Fruit fly (Drosophila melanogaster) whole organism, embryonic: ENCODE data around the gene CG34409.
A peak's percentile ranks its signal among the peaks of the same experiment; 100 is the strongest.

Source experiments
- CG11085 ChIP-seq: fragments of 200-800 bp; sonication (Bioruptor generic); IDR thresholded peaks from 2 replicates; pipeline ENCODE4 v1.3.6; 2022; ENCODE audit warnings: missing biosample characterization, missing genetic modification characterization
- CG11247 ChIP-seq: fragments of 200-800 bp; sonication (Bioruptor generic); IDR thresholded peaks from 2 replicates; pipeline ENCODE4 v1.3.6; 2022; ENCODE audit warnings: missing biosample characterization, missing genetic modification characterization
- CG11695 ChIP-seq: fragments of 200-800 bp; sonication (Bioruptor generic); IDR thresholded peaks from 3 replicates; pipeline ENCODE4 v1.3.6; 2022; ENCODE audit warnings: missing biosample characterization, missing genetic modification characterization
- CG12155 ChIP-seq: fragments of 200-800 bp; sonication (Bioruptor generic); optimal IDR thresholded peaks from 3 replicates; lab custom pipeline; 2016; ENCODE audit warnings: missing biosample characterization, missing genetic modification characterization
- CG13296 ChIP-seq: fragments of 200-800 bp; sonication (Bioruptor generic); optimal IDR thresholded peaks from 3 replicates; lab custom pipeline; 2018; ENCODE audit warnings: missing biosample characterization, mild to moderate bottlenecking, missing genetic modification characterization
- CG14710 ChIP-seq: fragments of 200-800 bp; sonication (Bioruptor generic); optimal IDR thresholded peaks from 3 replicates; lab custom pipeline; 2019; ENCODE audit warnings: missing biosample characterization, mild to moderate bottlenecking, missing genetic modification characterization, moderate library complexity
- CG1529 ChIP-seq: fragments of 200-800 bp; sonication (Bioruptor generic); optimal IDR thresholded peaks from 3 replicates; lab custom pipeline; 2018; ENCODE audit warnings: missing biosample characterization, missing genetic modification characterization
- CG15479 ChIP-seq: fragments of 200-800 bp; sonication (Bioruptor generic); optimal IDR thresholded peaks from 3 replicates; lab custom pipeline; 2019; ENCODE audit warnings: missing biosample characterization, mild to moderate bottlenecking, missing genetic modification characterization, moderate library complexity
- CG15514 ChIP-seq: fragments of 200-800 bp; sonication (Bioruptor generic); optimal IDR thresholded peaks from 3 replicates; lab custom pipeline; 2017; ENCODE audit warnings: missing biosample characterization, missing genetic modification characterization, mild to moderate bottlenecking, moderate library complexity, missing genetic modification reagents
- CG15601 ChIP-seq: fragments of 200-800 bp; sonication (Bioruptor generic); optimal IDR thresholded peaks from 3 replicates; lab custom pipeline; 2019; ENCODE audit warnings: missing biosample characterization, mild to moderate bottlenecking, missing genetic modification characterization, moderate library complexity
- CG2202 ChIP-seq: fragments of 200-800 bp; sonication (Bioruptor generic); optimal IDR thresholded peaks from 2 replicates; lab custom pipeline; 2018; ENCODE audit warnings: missing biosample characterization, mild to moderate bottlenecking, missing genetic modification characterization
- CG3726 ChIP-seq: fragments of 200-800 bp; sonication (Bioruptor generic); IDR thresholded peaks from 3 replicates; pipeline ENCODE4, ENCODE4 v1.3.6; 2022; ENCODE audit warnings: missing biosample characterization, missing genetic modification characterization
- CG4360 ChIP-seq: fragments of 200-800 bp; sonication (Bioruptor generic); IDR thresholded peaks from 2 replicates; pipeline ENCODE4 v1.3.6; 2022; ENCODE audit warnings: missing biosample characterization, missing genetic modification characterization
- CG4707 ChIP-seq: fragments of 200-800 bp; sonication (Bioruptor generic); optimal IDR thresholded peaks from 2 replicates; lab custom pipeline; 2018; ENCODE audit warnings: missing biosample characterization, mild to moderate bottlenecking, missing genetic modification characterization, moderate library complexity
- CG7928 ChIP-seq: fragments of 200-800 bp; sonication (Bioruptor generic); optimal IDR thresholded peaks from 2 replicates; lab custom pipeline; 2017; ENCODE audit warnings: missing biosample characterization, mild to moderate bottlenecking, missing genetic modification characterization
- CG7963 ChIP-seq: fragments of 200-800 bp; sonication (Bioruptor generic); IDR thresholded peaks from 3 replicates; pipeline ENCODE4 v1.3.6; 2022; ENCODE audit warnings: missing biosample characterization, missing genetic modification characterization; ENCODE audit not compliant: partially characterized antibody
- CG8089 ChIP-seq: fragments of 200-800 bp; sonication (Bioruptor generic); optimal IDR thresholded peaks from 3 replicates; lab custom pipeline; 2016; ENCODE audit warnings: missing biosample characterization, missing genetic modification characterization
- CTCF ChIP-seq: fragments of 200-800 bp; sonication (Bioruptor generic); optimal IDR thresholded peaks from 2 replicates; lab custom pipeline; 2017; ENCODE audit warnings: missing biosample characterization, mild to moderate bottlenecking, missing genetic modification characterization, moderate library complexity
- Deaf1 ChIP-seq: fragments of 200-800 bp; optimal IDR thresholded peaks from 3 replicates; lab custom pipeline; 2019; ENCODE audit warnings: missing biosample characterization, mild to moderate bottlenecking, missing genetic modification characterization, moderate library complexity
- Dll ChIP-seq: fragments of 200-800 bp; sonication (Bioruptor generic); IDR thresholded peaks from 4 replicates; pipeline ENCODE4 v1.3.6; 2022; ENCODE audit warnings: missing biosample characterization, missing genetic modification characterization; ENCODE audit not compliant: partially characterized antibody
- Doc3 ChIP-seq: fragments of 200-800 bp; sonication (Bioruptor generic); IDR thresholded peaks from 3 replicates; pipeline ENCODE4 v1.3.6; 2022; ENCODE audit warnings: missing biosample characterization, missing genetic modification characterization; ENCODE audit not compliant: partially characterized antibody
- E2f2 ChIP-seq: fragments of 200-800 bp; sonication (Bioruptor generic); IDR thresholded peaks from 2 replicates; pipeline ENCODE4 v1.3.6; 2022; ENCODE audit warnings: missing biosample characterization, missing genetic modification characterization
- ERR ChIP-seq: fragments of 200-800 bp; sonication (Bioruptor generic); optimal IDR thresholded peaks from 2 replicates; lab custom pipeline; 2016; ENCODE audit warnings: missing biosample characterization, missing genetic modification characterization
- Fer1 ChIP-seq: fragments of 200-800 bp; sonication (Bioruptor generic); optimal IDR thresholded peaks from 2 replicates; lab custom pipeline; 2017; ENCODE audit warnings: missing biosample characterization, mild to moderate bottlenecking, missing genetic modification characterization
- HHEX ChIP-seq: fragments of 200-800 bp; sonication (Bioruptor generic); optimal IDR thresholded peaks from 3 replicates; lab custom pipeline; 2017; ENCODE audit warnings: missing biosample characterization, mild to moderate bottlenecking, missing genetic modification characterization, missing genetic modification reagents
- MBD-R2 ChIP-seq: fragments of 200-800 bp; sonication (Bioruptor generic); IDR thresholded peaks from 2 replicates; pipeline ENCODE4 v1.3.6; 2022; ENCODE audit warnings: missing biosample characterization, missing genetic modification characterization
- MESR4 ChIP-seq: fragments of 200-800 bp; sonication (Bioruptor generic); optimal IDR thresholded peaks from 2 replicates; lab custom pipeline; 2018; ENCODE audit warnings: missing biosample characterization, mild to moderate bottlenecking, missing genetic modification characterization, moderate library complexity
- Max ChIP-seq: fragments of 200-800 bp; sonication (Bioruptor generic); optimal IDR thresholded peaks from 2 replicates; lab custom pipeline; 2016; ENCODE audit warnings: missing biosample characterization, mild to moderate bottlenecking, missing genetic modification characterization
- Scr ChIP-seq: fragments of 200-800 bp; sonication (Bioruptor generic); IDR thresholded peaks from 2 replicates; pipeline ENCODE4 v1.3.6; 2022; ENCODE audit warnings: missing biosample characterization, missing genetic modification characterization; ENCODE audit not compliant: partially characterized antibody
- al ChIP-seq: fragments of 200-800 bp; sonication (Bioruptor generic); IDR thresholded peaks from 2 replicates; pipeline ENCODE4 v1.3.6; 2022; ENCODE audit warnings: missing biosample characterization, missing genetic modification characterization
- amos ChIP-seq: fragments of 200-800 bp; sonication (Bioruptor generic); IDR thresholded peaks from 2 replicates; pipeline ENCODE4 v1.3.6; 2022; ENCODE audit warnings: missing biosample characterization, missing genetic modification characterization; ENCODE audit not compliant: partially characterized antibody
- bbx ChIP-seq: fragments of 200-800 bp; sonication (Bioruptor generic); IDR thresholded peaks from 2 replicates; pipeline ENCODE4 v1.3.6; 2022; ENCODE audit warnings: missing biosample characterization, missing genetic modification characterization; ENCODE audit not compliant: partially characterized antibody
- chinmo ChIP-seq: fragments of 200-800 bp; sonication (Bioruptor generic); IDR thresholded peaks from 4 replicates; pipeline ENCODE4 v1.3.6; 2022; ENCODE audit warnings: missing biosample characterization, missing genetic modification characterization; ENCODE audit not compliant: partially characterized antibody
- crp ChIP-seq, 2 experiments: fragments of 200-800 bp; sonication (Bioruptor generic); optimal IDR thresholded peaks; 2 replicates in 1 of 2; 3 replicates in 1 of 2; lab custom pipeline; 2017; ENCODE audit warnings: missing biosample characterization in 2 of 2, missing genetic modification characterization in 2 of 2, mild to moderate bottlenecking in 1 of 2, moderate library complexity in 1 of 2
- danr ChIP-seq: fragments of 200-800 bp; sonication (Bioruptor generic); IDR thresholded peaks from 2 replicates; pipeline ENCODE4 v1.3.6; 2022; ENCODE audit warnings: missing biosample characterization, missing genetic modification characterization
- ewg ChIP-seq: fragments of 200-800 bp; sonication (Bioruptor generic); optimal IDR thresholded peaks from 3 replicates; lab custom pipeline; 2017; ENCODE audit warnings: mild to moderate bottlenecking, missing biosample characterization, missing genetic modification reagents, missing genetic modification characterization
- gcm ChIP-seq: fragments of 200-800 bp; sonication (Bioruptor generic); optimal IDR thresholded peaks from 2 replicates; lab custom pipeline; 2019; ENCODE audit warnings: missing biosample characterization, mild to moderate bottlenecking, missing genetic modification characterization, moderate library complexity
- ken ChIP-seq: fragments of 200-800 bp; sonication (Bioruptor generic); IDR thresholded peaks from 3 replicates; pipeline ENCODE4 v1.3.6; 2022; ENCODE audit warnings: missing biosample characterization, missing genetic modification characterization
- kni ChIP-seq: fragments of 200-800 bp; sonication (Bioruptor generic); optimal IDR thresholded peaks from 3 replicates; lab custom pipeline; 2017; ENCODE audit warnings: mild to moderate bottlenecking, missing biosample characterization, missing genetic modification reagents, missing genetic modification characterization
- nmo ChIP-seq: fragments of 200-800 bp; sonication (Bioruptor generic); optimal IDR thresholded peaks from 2 replicates; lab custom pipeline; 2018; ENCODE audit warnings: missing biosample characterization, mild to moderate bottlenecking, missing genetic modification characterization, moderate library complexity
- pnt ChIP-seq: fragments of 200-800 bp; sonication (Bioruptor generic); optimal IDR thresholded peaks from 3 replicates; lab custom pipeline; 2016; ENCODE audit warnings: missing biosample characterization, missing genetic modification characterization
- pzg ChIP-seq: fragments of 200-800 bp; sonication (Bioruptor generic); optimal IDR thresholded peaks from 3 replicates; lab custom pipeline; 2018; ENCODE audit warnings: missing biosample characterization, mild to moderate bottlenecking, missing genetic modification characterization, moderate library complexity
- run ChIP-seq: fragments of 200-800 bp; sonication (Bioruptor generic); optimal IDR thresholded peaks from 3 replicates; lab custom pipeline; 2018; ENCODE audit warnings: missing biosample characterization, mild to moderate bottlenecking, missing genetic modification characterization
- scrt ChIP-seq: fragments of 200-800 bp; sonication (Bioruptor generic); optimal IDR thresholded peaks from 2 replicates; lab custom pipeline; 2018; ENCODE audit warnings: missing biosample characterization, mild to moderate bottlenecking, missing genetic modification characterization, moderate library complexity
- sima ChIP-seq: fragments of 200-800 bp; sonication (Bioruptor generic); optimal IDR thresholded peaks from 2 replicates; lab custom pipeline; 2016; ENCODE audit warnings: missing biosample characterization, missing genetic modification characterization
- sna ChIP-seq: fragments of 200-800 bp; sonication (Bioruptor generic); IDR thresholded peaks from 2 replicates; pipeline ENCODE4 v1.3.6; 2022; ENCODE audit warnings: missing biosample characterization, missing genetic modification characterization; ENCODE audit not compliant: partially characterized antibody
- tna ChIP-seq: fragments of 200-800 bp; sonication (Bioruptor generic); IDR thresholded peaks from 2 replicates; pipeline ENCODE4 v1.3.6; 2022; ENCODE audit warnings: missing biosample characterization, missing genetic modification characterization; ENCODE audit not compliant: partially characterized antibody
- unc-4 ChIP-seq: fragments of 200-800 bp; sonication (Bioruptor generic); IDR thresholded peaks from 2 replicates; pipeline ENCODE4 v1.3.6; 2022; ENCODE audit warnings: missing biosample characterization, missing genetic modification characterization; ENCODE audit not compliant: partially characterized antibody
- zen2 ChIP-seq: fragments of 200-800 bp; sonication (Bioruptor generic); IDR thresholded peaks from 3 replicates; pipeline ENCODE4 v1.3.6; 2022; ENCODE audit warnings: missing biosample characterization, missing genetic modification characterization; ENCODE audit not compliant: partially characterized antibody

CG34409 gene

DNA sequence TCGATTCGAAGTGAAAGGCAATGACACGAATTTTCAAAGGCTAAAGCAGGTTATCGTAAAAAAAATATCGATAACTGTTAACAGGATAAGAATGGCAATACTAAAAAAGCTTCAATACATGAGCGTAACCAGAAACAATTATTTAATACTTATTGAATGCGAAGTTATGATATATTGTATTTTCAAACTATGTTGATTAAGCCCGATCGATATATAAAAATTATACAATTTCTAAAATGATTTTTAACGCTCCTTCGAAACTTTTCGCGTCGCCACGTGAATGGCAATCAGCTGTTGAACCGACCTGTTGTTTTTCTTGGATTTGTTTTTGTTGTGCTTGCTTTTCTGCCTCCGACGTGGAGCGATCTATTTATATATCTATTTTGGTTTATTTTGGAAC lies 10.0 kb upstream of the CG34409 start, which contains the start of the genes Alg12 and Rpt3R (continued):
- no peak for TF ChIP-seq CG2202 (tag; lab: Kevin White, UChicago)
- TF ChIP-seq scrt (GFP tag; lab: Kevin White, UChicago): peak; percentile 95
- TF ChIP-seq CG12155 (GFP tag; lab: Kevin White, UChicago): no peak
- no peak for TF ChIP-seq ken
- no peak for TF ChIP-seq run (tag; lab: Kevin White, UChicago)
- no peak for TF ChIP-seq tna (GFP tag; lab: Robert Waterston, UW)
- TF ChIP-seq chinmo (GFP tag; lab: Robert Waterston, UW): no peak
- TF ChIP-seq Max: no peak
- TF ChIP-seq ewg (GFP tag; lab: Kevin White, UChicago): no peak
- TF ChIP-seq sima (GFP tag; lab: Kevin White, UChicago): no peak
- TF ChIP-seq Doc3 (GFP tag; lab: Robert Waterston, UW): peak; percentile 70
- TF ChIP-seq danr (GFP tag; lab: Robert Waterston, UW): no peak
- peak; percentile 27; the same call in 1 of the 2 replicates for TF ChIP-seq CG4360 (GFP tag; lab: Robert Waterston, UW)
- TF ChIP-seq CG3726 (GFP tag; lab: Robert Waterston, UW): no peak
- peak; percentile 28 to 90 for TF ChIP-seq crp (GFP tag; optimal IDR thresholded peaks at IDR 0.05; lab: Kevin White, UChicago)
- peak; percentile 39 for TF ChIP-seq CG14710 (tag; lab: Kevin White, UChicago)
- TF ChIP-seq CG4707 (GFP tag; lab: Kevin White, UChicago): no peak
- no peak for TF ChIP-seq CG13296 (GFP tag; lab: Kevin White, UChicago)
- no peak for TF ChIP-seq pnt
- no peak for TF ChIP-seq gcm (GFP tag; lab: Kevin White, UChicago)
- peak; percentile 5 for TF ChIP-seq nmo (GFP tag; lab: Kevin White, UChicago)
- no peak for TF ChIP-seq CG11695
- TF ChIP-seq CG1529: no peak
- no peak for TF ChIP-seq ERR (GFP tag; lab: Kevin White, UChicago)
- peak; percentile 81 for TF ChIP-seq Dll (GFP tag; lab: Robert Waterston, UW)
- TF ChIP-seq CG15601 (tag; lab: Kevin White, UChicago): no peak
- no peak for TF ChIP-seq CG8089 (GFP tag; lab: Kevin White, UChicago)
- TF ChIP-seq CG11247 (GFP tag; lab: Robert Waterston, UW): no peak
- TF ChIP-seq HHEX: no peak
- peak; percentile 38 for TF ChIP-seq pzg (GFP tag; lab: Kevin White, UChicago)
- peak; percentile 70 for TF ChIP-seq E2f2 (GFP tag; lab: Robert Waterston, UW)
- TF ChIP-seq CG7928: no peak

DNA sequence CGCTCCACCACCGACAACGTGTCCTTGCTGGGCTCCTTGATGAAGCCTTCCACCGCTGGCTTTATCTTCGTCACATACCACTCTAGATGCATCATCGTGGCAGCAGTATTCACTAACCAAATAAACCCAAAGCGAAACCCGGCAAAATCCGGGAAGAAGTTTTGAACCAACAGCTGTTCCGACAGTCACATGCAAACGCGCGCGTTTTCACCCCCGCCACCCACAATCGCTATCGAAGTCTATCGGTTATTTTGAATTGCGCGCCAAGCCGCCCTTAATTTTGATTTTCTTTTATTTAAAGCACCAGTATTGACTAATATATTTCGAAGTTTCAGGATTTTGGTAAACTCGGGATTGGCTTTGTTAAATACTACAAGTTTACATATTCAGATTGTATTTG lies 8.3 kb upstream of the CG34409 start, which contains the start of gene Tti1:
Gene Tti1 (minus strand): TSS at position 200 of the 400 bp plus-strand sequence.
- TF ChIP-seq al (GFP tag; lab: Robert Waterston, UW) (no peak), sna (0 out of 2 replicates have a peak, but pooled peaks have one; percentile 27), bbx (GFP tag; lab: Robert Waterston, UW) (peak; percentile 67), CG15514 (GFP tag; lab: Kevin White, UChicago) (peak; percentile 14), kni (GFP tag; lab: Kevin White, UChicago) (no peak), Deaf1 (tag; lab: Kevin White, UChicago) (no peak), chinmo (GFP tag; lab: Robert Waterston, UW) (0 out of 4 replicates have a peak, but pooled peaks have one; percentile 56), amos (peak; percentile 47; the same call in 1 of the 2 replicates), unc-4 (GFP tag; lab: Robert Waterston, UW) (0 out of 2 replicates have a peak, but pooled peaks have one; percentile 18), zen2 (GFP tag; lab: Robert Waterston, UW) (0 out of 3 replicates have a peak, but pooled peaks have one; percentile 7), CTCF (GFP tag; lab: Kevin White, UChicago) (no peak), CG15479 (GFP tag; lab: Kevin White, UChicago) (no peak), E2f2 (GFP tag; lab: Robert Waterston, UW) (peak; percentile 92), CG11085 (GFP tag; lab: Robert Waterston, UW) (peak; percentile 9; the same call in 1 of the 2 replicates), MESR4 (GFP tag; lab: Kevin White, UChicago) (no peak), crp (GFP tag; optimal IDR thresholded peaks at IDR 0.05; lab: Kevin White, UChicago) (peak; percentile 39 to 91), Fer1 (no peak), MBD-R2 (peak; percentile 84), CG7963 (GFP tag; lab: Robert Waterston, UW) (0 out of 3 replicates have a peak, but pooled peaks have one; percentile 48), Scr (peak; percentile 42; the same call in 1 of the 2 replicates)
